Fruit fly (Drosophila melanogaster): ENCODE data around the gene Trx2.

Gene Trx2

dm6 chr2L:9568360-9569088 lies 44.4 kb upstream of the Trx2 start, which contains the start of gene brwl (continued):
- TF ChIP-seq CG1603 (tag; optimal IDR thresholded peaks at IDR 0.05) (peak; percentile 98), Nf-YA (GFP tag; IDR thresholded peaks at IDR 0.05) (peak; percentile 97), gce (GFP tag; IDR thresholded peaks at IDR 0.05) (peak; percentile 94), sr (GFP tag; IDR thresholded peaks at IDR 0.05) (peak; percentile 85; the same call in 2 of the 3 replicates), CG18599 (GFP tag; optimal IDR thresholded peaks at IDR 0.05) (peak; percentile 99), CG2129 (GFP tag; IDR thresholded peaks at IDR 0.05; ENCODE audit: partially characterized antibody) (no peak), aop (GFP tag; IDR thresholded peaks at IDR 0.05) (peak; percentile 59; the same call in 1 of the 2 replicates), ttk (GFP tag; IDR thresholded peaks at IDR 0.05) (peak; percentile 98), dm (GFP tag; optimal IDR thresholded peaks at IDR 0.05) (peak; percentile 95), E2f2 (GFP tag; IDR thresholded peaks at IDR 0.05) (peak; percentile 88), jing (GFP tag; optimal IDR thresholded peaks at IDR 0.05) (peak; percentile 98), ssp (GFP tag; IDR thresholded peaks at IDR 0.05) (peak; percentile 94), p53 (GFP tag; optimal IDR thresholded peaks at IDR 0.05) (peak; percentile 92), Asciz (GFP tag; optimal IDR thresholded peaks at IDR 0.05) (peak; percentile 98), CG13775 (GFP tag; optimal IDR thresholded peaks at IDR 0.05) (peak; percentile 99), CG6175 (GFP tag; IDR thresholded peaks at IDR 0.05) (peak; percentile 94), Sin3A (optimal IDR thresholded peaks at IDR 0.05) (no peak), en (GFP tag; optimal IDR thresholded peaks at IDR 0.05) (peak; percentile 98), CG3407 (GFP tag; optimal IDR thresholded peaks at IDR 0.05) (peak; percentile 97), Deaf1 (tag; optimal IDR thresholded peaks at IDR 0.05) (peak; percentile 92), Doc2 (GFP tag; IDR thresholded peaks at IDR 0.05) (peak; percentile 93), CG8359 (GFP tag; optimal IDR thresholded peaks at IDR 0.05; ENCODE audit: borderline replicate concordance) (peak; percentile 94), twi (tag; optimal IDR thresholded peaks at IDR 0.05) (peak; percentile 96), Bgb (GFP tag; IDR thresholded peaks at IDR 0.05; ENCODE audit: partially characterized antibody) (peak; percentile 42), CG1602 (GFP tag; optimal IDR thresholded peaks at IDR 0.05) (peak; percentile 99), br (optimal IDR thresholded peaks at IDR 0.05) (no peak), Pdp1 (GFP tag; optimal IDR thresholded peaks at IDR 0.05) (peak; percentile 98 to 99), cas (GFP tag; IDR thresholded peaks at IDR 0.05) (peak; percentile 95), ken (GFP tag; IDR thresholded peaks at IDR 0.05) (peak; percentile 96), Mes4 (GFP tag; optimal IDR thresholded peaks at IDR 0.05) (peak; percentile 98), sqz (GFP tag; optimal IDR thresholded peaks at IDR 0.05) (peak; percentile 98), HLH54F (GFP tag; optimal IDR thresholded peaks at IDR 0.05) (peak; percentile 97), CG4820 (GFP tag; optimal IDR thresholded peaks at IDR 0.05) (peak; percentile 98), CG7987 (GFP tag; optimal IDR thresholded peaks at IDR 0.05) (peak; percentile 94), ase (GFP tag; IDR thresholded peaks at IDR 0.05) (peak; percentile 98), CG12391 (tag; optimal IDR thresholded peaks at IDR 0.05) (peak; percentile 99), Hr51 (GFP tag; optimal IDR thresholded peaks at IDR 0.05) (peak; percentile 97 to 99), CG31365 (tag; optimal IDR thresholded peaks at IDR 0.05) (peak; percentile 90), Xrp1 (GFP tag; IDR thresholded peaks at IDR 0.05) (peak; percentile 99), Antp (GFP tag; optimal IDR thresholded peaks at IDR 0.05) (peak; percentile 97), Eip74EF (GFP tag; optimal IDR thresholded peaks at IDR 0.05) (peak in 1 of 2 experiments; percentile 98), MESR4 (GFP tag; optimal IDR thresholded peaks at IDR 0.05) (peak; percentile 72), CG32772 (GFP tag; IDR thresholded peaks at IDR 0.05) (peak; percentile 98), jigr1 (GFP tag; IDR thresholded peaks at IDR 0.05) (peak; percentile 98), tll (GFP tag; optimal IDR thresholded peaks at IDR 0.05) (peak; percentile 52 to 89), CG7963 (GFP tag; IDR thresholded peaks at IDR 0.05; ENCODE audit: partially characterized antibody) (no peak), HmgZ (tag; optimal IDR thresholded peaks at IDR 0.05) (peak; percentile 99), dati (GFP tag; IDR thresholded peaks at IDR 0.05) (peak; percentile 86), CoRest (tag; optimal IDR thresholded peaks at IDR 0.05) (peak; percentile 99)
